Worm (Caenorhabditis elegans) whole organism, L4 larva: ENCODE measurements around the gene ins-19.

Source experiments
- Y75B8A.6 ChIP-seq: fragments of 200-800 bp; sonication (Bioruptor generic); IDR thresholded peaks from 2 replicates; pipeline ENCODE4 v1.3.6; 2022; ENCODE audit warnings: missing genetic modification reagents, missing genetic modification characterization, missing compliant biosample characterization
- ZK546.5 ChIP-seq, 2 experiments: sonication (generic microtip); optimal IDR thresholded peaks; 2 replicates each; lab custom pipeline; 2017; ENCODE audit warnings: missing biosample characterization in 2 of 2, missing genetic modification characterization in 2 of 2
- aly-2 ChIP-seq: sonication (generic microtip); optimal IDR thresholded peaks from 2 replicates; lab custom pipeline; 2018; ENCODE audit warnings: missing biosample characterization, missing genetic modification characterization
- ceh-28 ChIP-seq: fragments of 150-350 bp; optimal IDR thresholded peaks from 2 replicates; lab custom pipeline; 2014; ENCODE audit warnings: missing biosample characterization, missing genetic modification reagents, missing genetic modification characterization
- lin-39 ChIP-seq: fragments of 150-350 bp; optimal IDR thresholded peaks from 2 replicates; lab custom pipeline; 2014; ENCODE audit warnings: missing biosample characterization, missing genetic modification reagents, missing genetic modification characterization
- lir-3 ChIP-seq: sonication (generic microtip); optimal IDR thresholded peaks from 2 replicates; lab custom pipeline; 2016; ENCODE audit warnings: mild to moderate bottlenecking, missing genetic modification characterization, missing compliant biosample characterization
- lsy-2 ChIP-seq, 2 experiments: fragments of 150-350 bp in 1 of 2; sonication (generic microtip) in 1 of 2; optimal IDR thresholded peaks; 2 replicates each; lab custom pipeline; 2014 to 2017; ENCODE audit warnings: missing biosample characterization in 2 of 2, missing genetic modification characterization in 2 of 2
- nhr-28 ChIP-seq: fragments of 150-350 bp; optimal IDR thresholded peaks from 2 replicates; lab custom pipeline; 2014; ENCODE audit warnings: missing biosample characterization, missing genetic modification characterization

- TF ChIP-seq lin-39 (tag; lab: Kevin White, UChicago) (no peak), ZK546.5 (tag; optimal IDR thresholded peaks at IDR 0.05; lab: Kevin White, UChicago) (no peak), Y75B8A.6 (no peak), aly-2 (tag; lab: Kevin White, UChicago) (no peak), lsy-2 (tag; optimal IDR thresholded peaks at IDR 0.05; lab: Kevin White, UChicago) (no peak), nhr-28 (tag; lab: Kevin White, UChicago) (no peak), ceh-28 (no peak), lir-3 (tag; lab: Kevin White, UChicago) (no peak)
These were observed 23.4 kb upstream of the ins-19 start, which contains the start of the genes T10D4.11 and T10D4.1 for ce11 chrII:3149521-3150190.
